Fruit fly (Drosophila melanogaster) whole organism, pupa: ENCODE data around the gene CG13482.

Experiments used
- CG12605 ChIP-seq: fragments of 200-800 bp; sonication (Bioruptor generic); IDR thresholded peaks from 2 replicates; pipeline ENCODE4 v1.3.6; 2022; ENCODE audit warnings: missing biosample characterization, missing genetic modification characterization
- CG15710 ChIP-seq: fragments of 200-800 bp; sonication (Bioruptor generic); optimal IDR thresholded peaks from 2 replicates; lab custom pipeline; 2018; ENCODE audit warnings: missing biosample characterization, mild to moderate bottlenecking, missing genetic modification characterization, moderate library complexity
- CG17806 ChIP-seq: fragments of 200-800 bp; sonication (Bioruptor generic); optimal IDR thresholded peaks from 2 replicates; lab custom pipeline; 2018; ENCODE audit warnings: missing biosample characterization, mild to moderate bottlenecking, missing genetic modification characterization, moderate library complexity
- D1 ChIP-seq: fragments of 200-800 bp; sonication (Bioruptor generic); optimal IDR thresholded peaks from 2 replicates; lab custom pipeline; 2018; ENCODE audit warnings: missing biosample characterization, mild to moderate bottlenecking, missing genetic modification characterization, moderate library complexity
- EcR ChIP-seq: fragments of 200-800 bp; sonication (Bioruptor generic); optimal IDR thresholded peaks from 3 replicates; lab custom pipeline; 2019; ENCODE audit warnings: missing biosample characterization, missing genetic modification characterization, mild to moderate bottlenecking, moderate library complexity, missing genetic modification reagents
- Ets98B ChIP-seq: fragments of 200-800 bp; sonication (Bioruptor generic); IDR thresholded peaks from 2 replicates; pipeline ENCODE4 v1.3.6; 2022; ENCODE audit warnings: missing biosample characterization, missing genetic modification characterization

dm6 chr3L:14297482-14297881 is 31.7 kb upstream of the CG13482 start:
- no peak for TF ChIP-seq EcR
- TF ChIP-seq CG17806 (tag; lab: Kevin White, UChicago): peak; percentile 73
- TF ChIP-seq CG15710 (tag; lab: Kevin White, UChicago): peak; percentile 63
- TF ChIP-seq Ets98B (GFP tag; lab: Robert Waterston, UW): peak; percentile 74
- peak; percentile 65 for TF ChIP-seq CG12605 (GFP tag; lab: Robert Waterston, UW)
- peak; percentile 40 for TF ChIP-seq D1 (tag; lab: Kevin White, UChicago)
